Worm (Caenorhabditis elegans) whole organism, early embryonic: ENCODE measurements around the gene ddr-2.

Experiments used
- B0310.2 ChIP-seq: sonication (generic microtip); optimal IDR thresholded peaks from 2 replicates; lab custom pipeline; 2016; ENCODE audit warnings: mild to moderate bottlenecking, missing genetic modification characterization, missing compliant biosample characterization
- hnd-1 ChIP-seq: sonication (generic microtip); optimal IDR thresholded peaks from 2 replicates; lab custom pipeline; 2016; ENCODE audit warnings: missing genetic modification characterization, missing compliant biosample characterization

- TF ChIP-seq B0310.2 (tag; lab: Kevin White, UChicago), result no peak
- TF ChIP-seq hnd-1, result no peak
These were observed 18.9 kb upstream of the ddr-2 start, which contains the start of gene K09C4.2 for ce11 chrX:3296182-3296581.
